Worm (Caenorhabditis elegans) whole organism, L2 larva: ENCODE data around the gene tbx-43.

ENCODE experiments used
- C34F6.9 ChIP-seq: fragments of 150-350 bp; optimal IDR thresholded peaks from 2 replicates; lab custom pipeline; 2014; ENCODE audit warnings: missing biosample characterization, missing genetic modification characterization
- F13H6.1 ChIP-seq: sonication (generic microtip); optimal IDR thresholded peaks from 2 replicates; lab custom pipeline; 2016; ENCODE audit warnings: missing genetic modification characterization, missing compliant biosample characterization
- R02D3.7 ChIP-seq: fragments of 150-350 bp; optimal IDR thresholded peaks from 2 replicates; lab custom pipeline; 2014; ENCODE audit warnings: missing biosample characterization, missing genetic modification characterization
- Y55F3AM.14 ChIP-seq: fragments of 200-800 bp; sonication (Bioruptor generic); optimal IDR thresholded peaks from 2 replicates; lab custom pipeline; 2018; ENCODE audit warnings: mild to moderate bottlenecking, missing genetic modification characterization, missing compliant biosample characterization
- ZK546.5 ChIP-seq: sonication (generic microtip); optimal IDR thresholded peaks from 2 replicates; lab custom pipeline; 2017; ENCODE audit warnings: missing biosample characterization, missing genetic modification characterization
- aly-2 ChIP-seq: fragments of 150-350 bp; optimal IDR thresholded peaks from 2 replicates; lab custom pipeline; 2014; ENCODE audit warnings: missing biosample characterization, missing genetic modification characterization
- ama-1 ChIP-seq: fragments of 150-350 bp; optimal IDR thresholded peaks from 2 replicates; lab custom pipeline; 2018; ENCODE audit warnings: inconsistent platforms
- blmp-1 ChIP-seq: sonication (generic microtip); optimal IDR thresholded peaks from 2 replicates; lab custom pipeline; 2017; ENCODE audit warnings: missing genetic modification characterization, mild to moderate bottlenecking, missing compliant biosample characterization, antibody characterized with exemption, moderate library complexity; ENCODE audit not compliant: insufficient read depth
- ceh-16 ChIP-seq: fragments of 150-350 bp; optimal IDR thresholded peaks from 2 replicates; lab custom pipeline; 2014; ENCODE audit warnings: missing biosample characterization, missing genetic modification characterization
- ceh-82 ChIP-seq: fragments of 150-350 bp; optimal IDR thresholded peaks from 2 replicates; lab custom pipeline; 2014; ENCODE audit warnings: missing biosample characterization, missing genetic modification characterization
- dmd-4 ChIP-seq: sonication (generic microtip); optimal IDR thresholded peaks from 2 replicates; lab custom pipeline; 2017; ENCODE audit warnings: missing biosample characterization, missing genetic modification characterization
- egl-27 ChIP-seq: sonication (generic microtip); optimal IDR thresholded peaks from 3 replicates; lab custom pipeline; 2017; ENCODE audit warnings: missing biosample characterization, missing genetic modification reagents, missing genetic modification characterization
- elt-1 ChIP-seq: fragments of 150-350 bp; optimal IDR thresholded peaks from 2 replicates; lab custom pipeline; 2014; ENCODE audit warnings: missing biosample characterization, missing genetic modification characterization
- elt-3 ChIP-seq: sonication (generic microtip); optimal IDR thresholded peaks from 2 replicates; lab custom pipeline; 2017; ENCODE audit warnings: missing biosample characterization, missing genetic modification characterization
- fos-1 ChIP-seq: fragments of 150-350 bp; optimal IDR thresholded peaks from 2 replicates; lab custom pipeline; 2014; ENCODE audit warnings: missing biosample characterization, missing genetic modification characterization
- gmeb-1 ChIP-seq: fragments of 150-350 bp; optimal IDR thresholded peaks from 2 replicates; lab custom pipeline; 2014; ENCODE audit warnings: missing biosample characterization, missing genetic modification characterization
- lin-39 ChIP-seq: fragments of 150-350 bp; optimal IDR thresholded peaks from 2 replicates; lab custom pipeline; 2014; ENCODE audit warnings: missing biosample characterization, missing genetic modification reagents, missing genetic modification characterization
- lsy-2 ChIP-seq, 2 experiments: fragments of 150-350 bp in 1 of 2; sonication (generic microtip) in 1 of 2; optimal IDR thresholded peaks; 2 replicates each; lab custom pipeline; 2014 to 2017; ENCODE audit warnings: missing biosample characterization in 2 of 2, missing genetic modification characterization in 2 of 2
- mab-5 ChIP-seq: fragments of 150-350 bp; optimal IDR thresholded peaks from 2 replicates; lab custom pipeline; 2014; ENCODE audit warnings: missing biosample characterization, missing genetic modification characterization
- mdl-1 ChIP-seq, 2 experiments: fragments of 150-350 bp in 1 of 2; sonication (generic microtip) in 1 of 2; optimal IDR thresholded peaks; 2 replicates each; lab custom pipeline; 2017; ENCODE audit warnings: missing biosample characterization in 2 of 2, missing genetic modification characterization in 2 of 2
- nhr-10 ChIP-seq: sonication (generic microtip); optimal IDR thresholded peaks from 2 replicates; lab custom pipeline; 2017; ENCODE audit warnings: missing biosample characterization, missing genetic modification characterization
- nhr-11 ChIP-seq: fragments of 150-350 bp; optimal IDR thresholded peaks from 2 replicates; lab custom pipeline; 2014; ENCODE audit warnings: missing biosample characterization, missing genetic modification characterization
- nhr-129 ChIP-seq: fragments of 150-350 bp; optimal IDR thresholded peaks from 2 replicates; lab custom pipeline; 2014; ENCODE audit warnings: missing biosample characterization, missing genetic modification characterization
- nhr-21 ChIP-seq: fragments of 150-350 bp; optimal IDR thresholded peaks from 2 replicates; lab custom pipeline; 2014; ENCODE audit warnings: missing biosample characterization, missing genetic modification characterization
- nhr-25 ChIP-seq: fragments of 150-350 bp; sonication (generic microtip); optimal IDR thresholded peaks from 3 replicates; lab custom pipeline; 2014; ENCODE audit warnings: missing biosample characterization, missing genetic modification characterization
- nhr-6 ChIP-seq: fragments of 150-350 bp; optimal IDR thresholded peaks from 2 replicates; lab custom pipeline; 2014; ENCODE audit warnings: missing biosample characterization, missing genetic modification characterization
- nhr-77 ChIP-seq: fragments of 150-350 bp; optimal IDR thresholded peaks from 2 replicates; lab custom pipeline; 2014; ENCODE audit warnings: missing biosample characterization, missing genetic modification characterization
- sem-4 ChIP-seq: fragments of 150-350 bp; optimal IDR thresholded peaks from 2 replicates; lab custom pipeline; 2014; ENCODE audit warnings: missing biosample characterization, missing genetic modification reagents, missing genetic modification characterization
- skn-1 ChIP-seq: sonication (generic microtip); optimal IDR thresholded peaks from 2 replicates; lab custom pipeline; 2017; ENCODE audit warnings: missing biosample characterization, missing genetic modification characterization
- sma-3 ChIP-seq: sonication (generic microtip); optimal IDR thresholded peaks from 2 replicates; lab custom pipeline; 2016; ENCODE audit warnings: missing genetic modification reagents, missing genetic modification characterization, missing compliant biosample characterization
- sma-9 ChIP-seq, 2 experiments: fragments of 150-350 bp in 1 of 2; sonication (generic microtip) in 1 of 2; optimal IDR thresholded peaks; 2 replicates each; lab custom pipeline; 2014 to 2016; ENCODE audit warnings: missing genetic modification characterization in 2 of 2, mild to moderate bottlenecking in 1 of 2, missing biosample characterization in 1 of 2, missing compliant biosample characterization in 1 of 2, missing genetic modification reagents in 1 of 2, moderate library complexity in 1 of 2
- snpc-4 ChIP-seq: fragments of 150-350 bp; optimal IDR thresholded peaks from 2 replicates; lab custom pipeline; 2014; ENCODE audit warnings: missing biosample characterization, missing genetic modification characterization
- unc-39 ChIP-seq: fragments of 150-350 bp; optimal IDR thresholded peaks from 2 replicates; lab custom pipeline; 2014; ENCODE audit warnings: missing biosample characterization, missing genetic modification characterization
- unc-55 ChIP-seq: fragments of 150-350 bp; sonication (generic microtip); optimal IDR thresholded peaks from 3 replicates; lab custom pipeline; 2014; ENCODE audit warnings: missing biosample characterization, missing genetic modification reagents, missing genetic modification characterization
- zag-1 ChIP-seq: fragments of 150-350 bp; optimal IDR thresholded peaks from 2 replicates; lab custom pipeline; 2014; ENCODE audit warnings: missing biosample characterization, missing genetic modification characterization
- ztf-11 ChIP-seq: sonication (generic microtip); optimal IDR thresholded peaks from 2 replicates; lab custom pipeline; 2017; ENCODE audit warnings: missing biosample characterization, missing genetic modification characterization
- ztf-4 ChIP-seq: fragments of 150-350 bp; optimal IDR thresholded peaks from 2 replicates; lab custom pipeline; 2014; ENCODE audit warnings: missing biosample characterization, missing genetic modification characterization

tbx-43 gene

DNA sequence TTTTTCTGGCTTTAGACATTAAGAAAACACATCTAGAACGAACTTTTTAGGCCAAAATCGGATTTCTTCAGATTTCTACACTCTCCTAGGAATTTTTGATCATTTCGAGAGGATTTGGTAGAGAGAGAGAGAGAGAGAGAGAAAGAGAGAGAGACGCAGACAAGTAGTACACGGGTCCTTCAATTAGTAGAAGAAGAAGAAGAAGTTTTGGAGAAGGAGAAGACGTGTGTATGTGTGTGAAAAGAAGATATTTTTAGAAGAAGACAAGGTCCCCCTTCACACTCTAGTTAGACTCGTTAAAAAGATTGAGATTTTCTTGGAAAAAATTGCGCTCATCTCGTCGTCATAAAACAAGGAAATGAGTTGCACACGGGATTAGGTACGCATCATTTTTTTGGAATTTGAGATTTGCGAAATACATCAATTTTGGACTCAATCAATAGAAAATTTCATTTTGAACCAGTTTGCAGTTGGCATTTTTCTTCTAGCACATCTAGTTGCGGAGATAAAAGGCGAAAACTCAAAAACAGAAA, 26.3 kb downstream of the tbx-43 start:
- no peak for TF ChIP-seq Y55F3AM.14 (GFP tag; lab: Kevin White, UChicago)
- peak; percentile 9 for TF ChIP-seq C34F6.9 (tag; lab: Kevin White, UChicago)
- no peak for TF ChIP-seq ama-1
- no peak for TF ChIP-seq ceh-16 (tag; lab: Kevin White, UChicago)
- no peak for TF ChIP-seq sem-4 (tag; lab: Kevin White, UChicago)
- TF ChIP-seq sma-9 (GFP tag; optimal IDR thresholded peaks at IDR 0.05; lab: Kevin White, UChicago) = peak; percentile 41
- TF ChIP-seq sma-9 (tag; optimal IDR thresholded peaks at IDR 0.05; lab: Kevin White, UChicago) = no peak
- TF ChIP-seq F13H6.1 = no peak
- peak in 1 of 2 experiments; percentile 3 for TF ChIP-seq lsy-2 (tag; optimal IDR thresholded peaks at IDR 0.05; lab: Kevin White, UChicago)
- TF ChIP-seq ceh-82 = no peak
- TF ChIP-seq, all 48 proteins: peak for 3

DNA sequence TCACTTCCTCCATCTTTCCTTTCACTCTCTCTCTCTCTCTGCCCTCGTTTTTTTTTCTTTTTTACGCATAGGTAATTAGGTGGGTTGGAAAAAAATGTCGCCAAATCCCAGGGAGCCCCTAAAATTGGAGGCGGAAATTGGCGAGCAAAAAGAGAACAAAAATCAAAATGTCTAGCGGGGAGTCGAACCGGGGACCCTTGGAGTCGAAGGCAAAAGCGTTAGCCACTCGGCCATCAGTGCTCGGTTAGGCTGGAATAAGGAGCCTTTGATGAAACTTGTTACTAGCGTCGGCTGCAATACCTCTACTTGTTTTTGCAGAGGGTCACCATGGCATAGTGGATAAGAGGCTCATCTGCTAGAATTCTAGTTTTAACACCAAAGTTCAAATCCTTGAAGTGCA, 26.8 kb downstream of the tbx-43 start:
- TF ChIP-seq F13H6.1 = no peak
- no peak for TF ChIP-seq lin-39 (tag; lab: Kevin White, UChicago)
- TF ChIP-seq unc-55 (GFP tag; lab: Kevin White, UChicago) = peak; percentile 20
- TF ChIP-seq nhr-11 (tag; lab: Kevin White, UChicago) = no peak

ce11 chrIII:1733412-1733811, 36.5 kb downstream of the tbx-43 start:
- no peak for TF ChIP-seq nhr-10 (tag; lab: Kevin White, UChicago)
- TF ChIP-seq egl-27 (tag; lab: Kevin White, UChicago) = no peak
- no peak for TF ChIP-seq nhr-77 (tag; lab: Kevin White, UChicago)
- no peak for TF ChIP-seq blmp-1 (tag; lab: Kevin White, UChicago)
- no peak for TF ChIP-seq sma-3
- no peak for TF ChIP-seq F13H6.1
- no peak for TF ChIP-seq elt-1
- TF ChIP-seq zag-1 (tag; lab: Kevin White, UChicago) = no peak
- TF ChIP-seq aly-2 (tag; lab: Kevin White, UChicago) = no peak
- TF ChIP-seq gmeb-1 = no peak
- no peak for TF ChIP-seq dmd-4 (tag; lab: Kevin White, UChicago)
- no peak for TF ChIP-seq nhr-25 (tag; lab: Kevin White, UChicago)

DNA sequence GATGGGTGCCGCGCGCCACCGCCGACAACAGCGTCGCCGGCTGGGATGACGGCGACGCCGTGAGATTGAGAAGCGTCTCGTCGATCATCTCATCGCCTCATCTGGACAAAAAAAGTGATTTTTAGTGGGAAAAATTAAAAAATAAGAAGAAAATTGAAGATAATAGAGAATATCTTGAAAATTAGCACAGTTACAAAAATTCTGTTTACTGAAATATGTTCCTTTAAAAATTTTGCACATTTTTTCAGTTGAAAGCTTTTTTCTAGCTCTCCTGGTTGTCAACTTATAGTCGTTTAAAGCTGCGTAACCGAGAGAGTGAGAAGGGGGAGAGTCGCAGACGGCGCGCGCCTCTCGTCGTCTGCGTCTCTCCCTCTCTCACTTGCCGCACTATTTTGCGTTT, 36.9 kb downstream of the tbx-43 start, which contains the start of gene ser-4:
Gene ser-4 (minus strand): TSS at position 101 of the 400 bp plus-strand sequence.
- TF ChIP-seq skn-1 (tag; lab: Kevin White, UChicago) (no peak), fos-1 (tag; lab: Kevin White, UChicago) (no peak), snpc-4 (no peak), ama-1 (no peak), nhr-21 (tag; lab: Kevin White, UChicago) (no peak), nhr-10 (tag; lab: Kevin White, UChicago) (no peak), ceh-16 (tag; lab: Kevin White, UChicago) (no peak), gmeb-1 (no peak), nhr-11 (tag; lab: Kevin White, UChicago) (no peak), unc-39 (tag; lab: Kevin White, UChicago) (no peak), unc-55 (GFP tag; lab: Kevin White, UChicago) (no peak), F13H6.1 (no peak), mab-5 (tag; lab: Kevin White, UChicago) (no peak), dmd-4 (tag; lab: Kevin White, UChicago) (no peak)

DNA sequence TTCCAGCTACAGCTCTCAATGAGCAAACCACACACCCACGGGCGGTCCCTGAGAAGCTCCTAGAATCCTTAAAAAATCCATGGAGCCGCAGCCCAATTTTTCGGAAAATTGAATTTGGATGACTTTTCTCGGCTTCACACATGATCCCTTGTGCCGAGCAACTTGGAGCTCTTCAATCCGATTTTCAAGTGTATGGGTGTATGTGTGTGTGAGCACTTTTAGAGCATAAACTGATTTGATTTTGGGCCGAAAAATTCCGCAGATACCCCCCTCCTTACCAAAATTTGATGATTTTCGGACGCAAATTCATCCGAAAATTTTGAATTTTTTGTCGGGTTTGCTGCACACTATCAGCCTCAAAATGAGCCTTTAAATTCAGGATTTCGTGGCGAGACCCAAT, 38.0 kb downstream of the tbx-43 start:
- no peak for TF ChIP-seq unc-39 (tag; lab: Kevin White, UChicago)
- TF ChIP-seq sma-3 = no peak
- TF ChIP-seq ztf-4 (tag; lab: Kevin White, UChicago) = no peak
- TF ChIP-seq R02D3.7 (tag; lab: Kevin White, UChicago) = no peak
- TF ChIP-seq nhr-77 (tag; lab: Kevin White, UChicago) = no peak
- TF ChIP-seq mab-5 (tag; lab: Kevin White, UChicago) = no peak
- TF ChIP-seq ama-1 = no peak

- TF ChIP-seq ztf-4 (tag; lab: Kevin White, UChicago) = no peak
- no peak for TF ChIP-seq elt-1
- TF ChIP-seq C34F6.9 (tag; lab: Kevin White, UChicago) = no peak
- no peak for TF ChIP-seq nhr-25 (tag; lab: Kevin White, UChicago)
- TF ChIP-seq aly-2 (tag; lab: Kevin White, UChicago) = no peak
- TF ChIP-seq nhr-6 (tag; lab: Kevin White, UChicago) = no peak
- TF ChIP-seq ztf-11 (tag; lab: Kevin White, UChicago) = no peak
- TF ChIP-seq sma-3 = no peak
- TF ChIP-seq ZK546.5 (tag; lab: Kevin White, UChicago) = no peak
- no peak for TF ChIP-seq lsy-2 (tag; optimal IDR thresholded peaks at IDR 0.05; lab: Kevin White, UChicago)
- TF ChIP-seq nhr-129 (tag; lab: Kevin White, UChicago) = no peak
- TF ChIP-seq mdl-1 (tag; optimal IDR thresholded peaks at IDR 0.05; lab: Kevin White, UChicago) = no peak
- no peak for TF ChIP-seq elt-3 (tag; lab: Kevin White, UChicago)
- TF ChIP-seq, all 48 proteins: peak for 0
These were observed 51.1 kb downstream of the tbx-43 start for ce11 chrIII:1718800-1719199.
